Fruit fly (Drosophila melanogaster): ENCODE results near the gene ovo.
A peak's percentile ranks its signal among the peaks of the same experiment; 100 is the strongest.

Gene ovo

dm6 chrX:5010116-5010515 lies 38.0 kb upstream of the ovo start:
- no peak for TF ChIP-seq dac (GFP tag; optimal IDR thresholded peaks at IDR 0.05)
- TF ChIP-seq svp (GFP tag): peak; percentile 61
- no peak for TF ChIP-seq CG4318 (GFP tag; optimal IDR thresholded peaks at IDR 0.05)
- no peak for TF ChIP-seq net (GFP tag; optimal IDR thresholded peaks at IDR 0.05)
- no peak for TF ChIP-seq dsx (GFP tag; optimal IDR thresholded peaks at IDR 0.05; ENCODE audit: poor library complexity, severe bottlenecking)
- TF ChIP-seq Smox (GFP tag; optimal IDR thresholded peaks at IDR 0.05): no peak
- TF ChIP-seq pdm3 (GFP tag; optimal IDR thresholded peaks at IDR 0.05): no peak
- no peak for TF ChIP-seq vri (GFP tag; optimal IDR thresholded peaks at IDR 0.05)
- TF ChIP-seq eg (GFP tag; IDR thresholded peaks at IDR 0.05): no peak
- no peak for TF ChIP-seq CG9139 (GFP tag; optimal IDR thresholded peaks at IDR 0.05)
- no peak for TF ChIP-seq fd85E (GFP tag; optimal IDR thresholded peaks at IDR 0.05)
- TF ChIP-seq Hr38 (GFP tag; optimal IDR thresholded peaks at IDR 0.05): no peak
- no peak for TF ChIP-seq CG11762 (GFP tag; optimal IDR thresholded peaks at IDR 0.05; ENCODE audit: insufficient read depth)
- TF ChIP-seq Hr4 (GFP tag; optimal IDR thresholded peaks at IDR 0.05): no peak
- TF ChIP-seq CG6276 (GFP tag; optimal IDR thresholded peaks at IDR 0.05): no peak
- TF ChIP-seq spab (GFP tag; optimal IDR thresholded peaks at IDR 0.05): peak; percentile 12
- no peak for TF ChIP-seq ss (GFP tag; optimal IDR thresholded peaks at IDR 0.05)
- no peak for TF ChIP-seq esn (GFP tag; optimal IDR thresholded peaks at IDR 0.05)
- TF ChIP-seq cyc (GFP tag; optimal IDR thresholded peaks at IDR 0.05): no peak
- no peak for TF ChIP-seq CG8119 (GFP tag; IDR thresholded peaks at IDR 0.05)
- TF ChIP-seq CG1621 (tag; optimal IDR thresholded peaks at IDR 0.05): no peak
- TF ChIP-seq CG6792 (GFP tag; optimal IDR thresholded peaks at IDR 0.05): no peak
- no peak for TF ChIP-seq CG31627 (GFP tag; optimal IDR thresholded peaks at IDR 0.05)
- no peak for TF ChIP-seq Sox102F (GFP tag; optimal IDR thresholded peaks at IDR 0.05)
- TF ChIP-seq Eip75B (GFP tag; optimal IDR thresholded peaks at IDR 0.05): no peak
- peak; percentile 48 for TF ChIP-seq Eip78C (GFP tag)
- no peak for TF ChIP-seq Hr39 (GFP tag; optimal IDR thresholded peaks at IDR 0.05)
- peak; percentile 23 for TF ChIP-seq CG3032 (tag; optimal IDR thresholded peaks at IDR 0.05)
- TF ChIP-seq Ets96B (tag; optimal IDR thresholded peaks at IDR 0.05): peak; percentile 26
- no peak for TF ChIP-seq achi (GFP tag; optimal IDR thresholded peaks at IDR 0.05)
- no peak for TF ChIP-seq CG11294 (GFP tag; IDR thresholded peaks at IDR 0.05)
- no peak for TF ChIP-seq CG8632 (GFP tag; optimal IDR thresholded peaks at IDR 0.05)
- no peak for TF ChIP-seq Sox15 (GFP tag; optimal IDR thresholded peaks at IDR 0.05)
- TF ChIP-seq lz (GFP tag; optimal IDR thresholded peaks at IDR 0.05): no peak
- TF ChIP-seq CG32006 (GFP tag; optimal IDR thresholded peaks at IDR 0.05): no peak
- TF ChIP-seq CG7368 (GFP tag; optimal IDR thresholded peaks at IDR 0.05): no peak
- TF ChIP-seq Ets21C (GFP tag; optimal IDR thresholded peaks at IDR 0.05): no peak
- TF ChIP-seq CG34406 (GFP tag; optimal IDR thresholded peaks at IDR 0.05): no peak
- peak; percentile 23 for TF ChIP-seq CG3919 (GFP tag; optimal IDR thresholded peaks at IDR 0.05)
- no peak for TF ChIP-seq CG6163 (GFP tag; IDR thresholded peaks at IDR 0.05)
- TF ChIP-seq Gug (GFP tag; IDR thresholded peaks at IDR 0.05): no peak
- no peak for TF ChIP-seq Sox14 (GFP tag; optimal IDR thresholded peaks at IDR 0.05)
- no peak for TF ChIP-seq Lpt (GFP tag; optimal IDR thresholded peaks at IDR 0.05)
- no peak for TF ChIP-seq acj6 (GFP tag; optimal IDR thresholded peaks at IDR 0.05)
- no peak for TF ChIP-seq CG6854 (GFP tag; optimal IDR thresholded peaks at IDR 0.05)
- no peak for TF ChIP-seq Met (GFP tag; optimal IDR thresholded peaks at IDR 0.05)
- no peak for TF ChIP-seq OdsH (GFP tag; optimal IDR thresholded peaks at IDR 0.05)
- TF ChIP-seq CG8319 (GFP tag; optimal IDR thresholded peaks at IDR 0.05): no peak
- peak; percentile 11 for TF ChIP-seq CG10631 (GFP tag; optimal IDR thresholded peaks at IDR 0.05)
- no peak for TF ChIP-seq salr (GFP tag; optimal IDR thresholded peaks at IDR 0.05)
- no peak for TF ChIP-seq CG10669 (GFP tag; optimal IDR thresholded peaks at IDR 0.05)
- TF ChIP-seq CG16779 (tag; optimal IDR thresholded peaks at IDR 0.05): no peak
- TF ChIP-seq fkh (GFP tag; optimal IDR thresholded peaks at IDR 0.05): no peak
- TF ChIP-seq CG15336 (GFP tag; IDR thresholded peaks at IDR 0.05): 0 out of 2 replicates have a peak, but pooled peaks have one; percentile 22

Measured in whole organism, prepupa.